Fruit fly (Drosophila melanogaster) whole organism, embryonic: ENCODE data around the gene Mettl4.

Experiments
- ATbp ChIP-seq: fragments of 200-800 bp; sonication (Bioruptor generic); optimal IDR thresholded peaks from 2 replicates; lab custom pipeline; 2017; ENCODE audit warnings: missing biosample characterization, mild to moderate bottlenecking, missing genetic modification characterization, missing genetic modification reagents
- Aef1 ChIP-seq: fragments of 200-800 bp; sonication (Bioruptor generic); IDR thresholded peaks from 3 replicates; pipeline ENCODE4 v1.3.6; 2022; ENCODE audit warnings: missing biosample characterization, missing genetic modification characterization
- Bdp1 ChIP-seq: fragments of 200-800 bp; sonication (Bioruptor generic); optimal IDR thresholded peaks from 3 replicates; lab custom pipeline; 2016; ENCODE audit warnings: missing biosample characterization, missing genetic modification characterization
- Blimp-1 ChIP-seq: fragments of 200-800 bp; sonication (Bioruptor generic); optimal IDR thresholded peaks from 3 replicates; lab custom pipeline; 2018; ENCODE audit warnings: missing biosample characterization, missing genetic modification characterization, mild to moderate bottlenecking, moderate library complexity, missing genetic modification reagents
- CG12299 ChIP-seq: fragments of 200-800 bp; sonication (Bioruptor generic); optimal IDR thresholded peaks from 2 replicates; lab custom pipeline; 2018; ENCODE audit warnings: missing biosample characterization, mild to moderate bottlenecking, missing genetic modification characterization
- CG1233 ChIP-seq: fragments of 200-800 bp; sonication (Bioruptor generic); optimal IDR thresholded peaks from 4 replicates; lab custom pipeline; 2018; ENCODE audit warnings: missing biosample characterization, mild to moderate bottlenecking, missing genetic modification characterization
- CG14710 ChIP-seq: fragments of 200-800 bp; sonication (Bioruptor generic); optimal IDR thresholded peaks from 3 replicates; lab custom pipeline; 2019; ENCODE audit warnings: missing biosample characterization, mild to moderate bottlenecking, missing genetic modification characterization, moderate library complexity
- CG14860 ChIP-seq: fragments of 200-800 bp; sonication (Bioruptor generic); IDR thresholded peaks from 3 replicates; pipeline ENCODE4 v1.3.6; 2022; ENCODE audit warnings: missing biosample characterization, missing genetic modification characterization; ENCODE audit not compliant: partially characterized antibody
- CG15601 ChIP-seq: fragments of 200-800 bp; sonication (Bioruptor generic); optimal IDR thresholded peaks from 3 replicates; lab custom pipeline; 2019; ENCODE audit warnings: missing biosample characterization, mild to moderate bottlenecking, missing genetic modification characterization, moderate library complexity
- CG16863 ChIP-seq: fragments of 200-800 bp; sonication (Bioruptor generic); optimal IDR thresholded peaks from 3 replicates; lab custom pipeline; 2016; ENCODE audit warnings: missing biosample characterization, missing genetic modification characterization
- CG2678 ChIP-seq: fragments of 200-800 bp; sonication (Bioruptor generic); optimal IDR thresholded peaks from 3 replicates; lab custom pipeline; 2019; ENCODE audit warnings: missing biosample characterization, mild to moderate bottlenecking, missing genetic modification characterization, moderate library complexity
- CG32767 ChIP-seq: fragments of 200-800 bp; sonication (Bioruptor generic); IDR thresholded peaks from 2 replicates; pipeline ENCODE4 v1.3.6; 2022; ENCODE audit warnings: missing biosample characterization, missing genetic modification characterization
- CG33557 ChIP-seq: fragments of 200-800 bp; sonication (Bioruptor generic); optimal IDR thresholded peaks from 2 replicates; lab custom pipeline; 2019; ENCODE audit warnings: missing biosample characterization, mild to moderate bottlenecking, missing genetic modification characterization, moderate library complexity
- CG34376 ChIP-seq: fragments of 200-800 bp; sonication (Bioruptor generic); optimal IDR thresholded peaks from 2 replicates; lab custom pipeline; 2018; ENCODE audit warnings: missing biosample characterization, mild to moderate bottlenecking, missing genetic modification characterization
- CG42726 ChIP-seq: fragments of 200-800 bp; sonication (Bioruptor generic); IDR thresholded peaks from 2 replicates; pipeline ENCODE4 v1.3.6; 2022; ENCODE audit warnings: missing biosample characterization, missing genetic modification characterization; ENCODE audit not compliant: partially characterized antibody
- CG4328 ChIP-seq: fragments of 200-800 bp; sonication (Bioruptor generic); optimal IDR thresholded peaks from 3 replicates; lab custom pipeline; 2017; ENCODE audit warnings: missing biosample characterization, missing genetic modification reagents, missing genetic modification characterization
- CG6254 ChIP-seq: fragments of 200-800 bp; sonication (Bioruptor generic); optimal IDR thresholded peaks from 3 replicates; lab custom pipeline; 2017; ENCODE audit warnings: mild to moderate bottlenecking, missing biosample characterization, missing genetic modification reagents, missing genetic modification characterization
- CG6272 ChIP-seq: fragments of 200-800 bp; sonication (Bioruptor generic); IDR thresholded peaks from 2 replicates; pipeline ENCODE4 v1.3.6; 2022; ENCODE audit warnings: missing biosample characterization, missing genetic modification characterization
- Chrac-16 ChIP-seq: fragments of 200-800 bp; sonication (Bioruptor generic); optimal IDR thresholded peaks from 3 replicates; lab custom pipeline; 2016; ENCODE audit warnings: missing biosample characterization, missing genetic modification characterization
- Doc3 ChIP-seq: fragments of 200-800 bp; sonication (Bioruptor generic); IDR thresholded peaks from 3 replicates; pipeline ENCODE4 v1.3.6; 2022; ENCODE audit warnings: missing biosample characterization, missing genetic modification characterization; ENCODE audit not compliant: partially characterized antibody
- Eip74EF ChIP-seq, 2 experiments: fragments of 200-800 bp in 1 of 2; fragments of >200 bp in 1 of 2; sonication (Bioruptor generic) in 1 of 2; optimal IDR thresholded peaks; 2 replicates each; lab custom pipeline; 2017 to 2019; ENCODE audit warnings: missing biosample characterization in 2 of 2, missing genetic modification characterization in 2 of 2, mild to moderate bottlenecking in 1 of 2, moderate library complexity in 1 of 2
- Ets97D ChIP-seq: fragments of 200-800 bp; sonication (Bioruptor generic); optimal IDR thresholded peaks from 3 replicates; lab custom pipeline; 2016; ENCODE audit warnings: missing biosample characterization, missing genetic modification characterization
- Fer1 ChIP-seq: fragments of 200-800 bp; sonication (Bioruptor generic); optimal IDR thresholded peaks from 2 replicates; lab custom pipeline; 2017; ENCODE audit warnings: missing biosample characterization, mild to moderate bottlenecking, missing genetic modification characterization
- HLH54F ChIP-seq: fragments of 200-800 bp; sonication (Bioruptor generic); optimal IDR thresholded peaks from 3 replicates; lab custom pipeline; 2016; ENCODE audit warnings: missing biosample characterization, missing genetic modification characterization
- HmgZ ChIP-seq: fragments of 200-800 bp; sonication (Bioruptor generic); optimal IDR thresholded peaks from 2 replicates; lab custom pipeline; 2018; ENCODE audit warnings: missing biosample characterization, mild to moderate bottlenecking, missing genetic modification characterization
- Nf-YB ChIP-seq: fragments of 200-800 bp; sonication (Bioruptor generic); optimal IDR thresholded peaks from 3 replicates; lab custom pipeline; 2019; ENCODE audit warnings: missing biosample characterization, mild to moderate bottlenecking, missing genetic modification characterization, moderate library complexity
- NfI ChIP-seq: fragments of 200-800 bp; sonication (Bioruptor generic); optimal IDR thresholded peaks from 3 replicates; lab custom pipeline; 2018; ENCODE audit warnings: missing biosample characterization, mild to moderate bottlenecking, missing genetic modification characterization, moderate library complexity
- Sox100B ChIP-seq: fragments of 200-800 bp; sonication (Bioruptor generic); optimal IDR thresholded peaks from 3 replicates; lab custom pipeline; 2018; ENCODE audit warnings: missing biosample characterization, mild to moderate bottlenecking, missing genetic modification characterization
- Stat92E ChIP-seq, 3 experiments: fragments of >200 bp in 2 of 3; fragments of 200-800 bp in 1 of 3; sonication (Bioruptor generic) in 1 of 3; optimal IDR thresholded peaks; 2 replicates each; lab custom pipeline; 2017 to 2019; ENCODE audit warnings: missing biosample characterization in 3 of 3, missing genetic modification characterization in 3 of 3, mild to moderate bottlenecking in 1 of 3, moderate library complexity in 1 of 3
- Trl ChIP-seq, 3 experiments: fragments of >200 bp in 2 of 3; fragments of 200-800 bp in 1 of 3; sonication (Bioruptor generic) in 1 of 3; optimal IDR thresholded peaks; 2 replicates in 1 of 3; 3 replicates in 2 of 3; lab custom pipeline; 2016 to 2017; ENCODE audit warnings: missing biosample characterization in 1 of 3, missing genetic modification characterization in 1 of 3
- Xrp1 ChIP-seq: fragments of 200-800 bp; sonication (Bioruptor generic); IDR thresholded peaks from 2 replicates; pipeline ENCODE4 v1.3.6; 2022; ENCODE audit warnings: missing biosample characterization, missing genetic modification characterization
- YL-1 ChIP-seq: fragments of 200-800 bp; sonication (Bioruptor generic); optimal IDR thresholded peaks from 3 replicates; lab custom pipeline; 2017; ENCODE audit warnings: missing biosample characterization, mild to moderate bottlenecking, missing genetic modification characterization
- abd-A ChIP-seq: fragments of 200-800 bp; sonication (Bioruptor generic); optimal IDR thresholded peaks from 3 replicates; lab custom pipeline; 2019; ENCODE audit warnings: missing biosample characterization, mild to moderate bottlenecking, missing genetic modification characterization, moderate library complexity
- amos ChIP-seq: fragments of 200-800 bp; sonication (Bioruptor generic); IDR thresholded peaks from 2 replicates; pipeline ENCODE4 v1.3.6; 2022; ENCODE audit warnings: missing biosample characterization, missing genetic modification characterization; ENCODE audit not compliant: partially characterized antibody
- ara ChIP-seq: fragments of 200-800 bp; sonication (Bioruptor generic); IDR thresholded peaks from 2 replicates; pipeline ENCODE4 v1.3.6; 2022; ENCODE audit warnings: missing biosample characterization, missing genetic modification characterization
- br ChIP-seq: fragments of >200 bp; optimal IDR thresholded peaks from 2 replicates; lab custom pipeline; 2017
- dan ChIP-seq: fragments of 200-800 bp; sonication (Bioruptor generic); IDR thresholded peaks from 2 replicates; pipeline ENCODE4 v1.3.6; 2022; ENCODE audit warnings: missing biosample characterization, missing genetic modification characterization
- fd3F ChIP-seq: fragments of 200-800 bp; sonication (Bioruptor generic); optimal IDR thresholded peaks from 2 replicates; lab custom pipeline; 2018; ENCODE audit warnings: missing biosample characterization, mild to moderate bottlenecking, missing genetic modification characterization, moderate library complexity
- fd64A ChIP-seq: fragments of 200-800 bp; sonication (Bioruptor generic); optimal IDR thresholded peaks from 3 replicates; lab custom pipeline; 2018; ENCODE audit warnings: missing biosample characterization, mild to moderate bottlenecking, missing genetic modification characterization
- kni ChIP-seq: fragments of 200-800 bp; sonication (Bioruptor generic); optimal IDR thresholded peaks from 3 replicates; lab custom pipeline; 2017; ENCODE audit warnings: mild to moderate bottlenecking, missing biosample characterization, missing genetic modification reagents, missing genetic modification characterization
- maf-S ChIP-seq: fragments of 200-800 bp; sonication (Bioruptor generic); optimal IDR thresholded peaks from 2 replicates; lab custom pipeline; 2016; ENCODE audit warnings: missing biosample characterization, missing genetic modification characterization
- mirr ChIP-seq: fragments of 200-800 bp; sonication (Bioruptor generic); optimal IDR thresholded peaks from 3 replicates; lab custom pipeline; 2018; ENCODE audit warnings: missing biosample characterization, mild to moderate bottlenecking, missing genetic modification characterization
- nerfin-1 ChIP-seq: fragments of 200-800 bp; sonication (Bioruptor generic); optimal IDR thresholded peaks from 3 replicates; lab custom pipeline; 2019; ENCODE audit warnings: missing biosample characterization, mild to moderate bottlenecking, missing genetic modification characterization, moderate library complexity
- pfk ChIP-seq: fragments of 200-800 bp; sonication (Bioruptor generic); optimal IDR thresholded peaks from 2 replicates; lab custom pipeline; 2018; ENCODE audit warnings: missing biosample characterization, mild to moderate bottlenecking, missing genetic modification characterization, moderate library complexity
- schlank ChIP-seq: fragments of 200-800 bp; sonication (Bioruptor generic); optimal IDR thresholded peaks from 2 replicates; lab custom pipeline; 2018; ENCODE audit warnings: missing biosample characterization, mild to moderate bottlenecking, missing genetic modification characterization
- sob ChIP-seq: fragments of 200-800 bp; sonication (Bioruptor generic); IDR thresholded peaks from 2 replicates; pipeline ENCODE4 v1.3.6; 2022; ENCODE audit warnings: missing biosample characterization, missing genetic modification characterization
- sug ChIP-seq: fragments of 200-800 bp; optimal IDR thresholded peaks from 2 replicates; lab custom pipeline; 2019; ENCODE audit warnings: missing biosample characterization, mild to moderate bottlenecking, missing genetic modification characterization, moderate library complexity
- unc-4 ChIP-seq: fragments of 200-800 bp; sonication (Bioruptor generic); IDR thresholded peaks from 2 replicates; pipeline ENCODE4 v1.3.6; 2022; ENCODE audit warnings: missing biosample characterization, missing genetic modification characterization; ENCODE audit not compliant: partially characterized antibody
- vnd ChIP-seq: fragments of 200-800 bp; sonication (Bioruptor generic); IDR thresholded peaks from 3 replicates; pipeline ENCODE4 v1.3.6; 2022; ENCODE audit warnings: missing biosample characterization, missing genetic modification characterization; ENCODE audit not compliant: partially characterized antibody

The Mettl4 gene

DNA sequence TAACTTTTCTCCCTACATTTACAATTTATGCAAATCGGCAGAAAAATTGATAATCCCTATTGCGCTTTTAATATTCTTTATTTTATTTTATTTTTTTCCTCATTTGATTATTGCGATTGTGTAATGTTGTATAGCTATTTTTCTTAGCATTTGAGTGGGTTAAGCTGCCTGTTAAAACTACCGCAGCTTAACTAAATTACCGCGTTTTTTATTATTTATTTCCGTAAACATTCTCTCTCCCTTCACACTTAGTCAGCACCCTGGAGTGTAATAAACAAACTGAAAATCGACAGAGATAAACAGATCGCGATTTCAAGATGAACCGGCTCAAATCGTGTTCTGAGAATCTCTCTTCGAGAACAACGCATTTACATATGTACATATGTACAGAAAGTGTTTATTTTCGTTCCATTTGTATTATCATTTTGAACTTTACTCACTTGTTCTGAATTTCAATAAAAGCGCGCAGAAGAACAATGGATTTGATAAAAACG, 4.1 kb upstream of the Mettl4 start:
- peak; percentile 40 for TF ChIP-seq CG12299 (tag; lab: Kevin White, UChicago)
- TF ChIP-seq schlank (tag; lab: Kevin White, UChicago): peak; percentile 3
- TF ChIP-seq dan (GFP tag; lab: Robert Waterston, UW): no peak
- TF ChIP-seq CG4328 (GFP tag; lab: Kevin White, UChicago): peak; percentile 39
- TF ChIP-seq Stat92E (GFP tag; optimal IDR thresholded peaks at IDR 0.05; lab: Kevin White, UChicago): peak in 1 of 3 experiments; percentile 66
- TF ChIP-seq CG34376 (GFP tag; lab: Kevin White, UChicago): peak; percentile 33
- peak; percentile 12 for TF ChIP-seq nerfin-1
- TF ChIP-seq br (lab: Kevin White, UChicago): no peak
- TF ChIP-seq Eip74EF (GFP tag; optimal IDR thresholded peaks at IDR 0.05; lab: Kevin White, UChicago): peak in 1 of 2 experiments; percentile 75
- peak; percentile 9 for TF ChIP-seq NfI
- peak; percentile 16 for TF ChIP-seq Sox100B (GFP tag; lab: Kevin White, UChicago)
- TF ChIP-seq CG2678 (tag; lab: Kevin White, UChicago): peak; percentile 40
- peak; percentile 4 for TF ChIP-seq ATbp (GFP tag; lab: Kevin White, UChicago)
- TF ChIP-seq amos (GFP tag; lab: Robert Waterston, UW): peak; percentile 11; the same call in 1 of the 2 replicates
- TF ChIP-seq CG1233: peak; percentile 27
- no peak for TF ChIP-seq Doc3 (GFP tag; lab: Robert Waterston, UW)
- TF ChIP-seq CG33557 (GFP tag; lab: Kevin White, UChicago): peak; percentile 49
- TF ChIP-seq sug: peak; percentile 32
- peak; percentile 47 for TF ChIP-seq mirr (GFP tag; lab: Kevin White, UChicago)
- peak; percentile 42; the same call in 1 of the 2 replicates for TF ChIP-seq ara
- no peak for TF ChIP-seq Nf-YB
- TF ChIP-seq fd3F (GFP tag; lab: Kevin White, UChicago): peak; percentile 17
- TF ChIP-seq Blimp-1 (GFP tag; lab: Kevin White, UChicago): peak; percentile 19
- TF ChIP-seq CG15601 (tag; lab: Kevin White, UChicago): peak; percentile 15
- no peak for TF ChIP-seq CG6272 (GFP tag; lab: Robert Waterston, UW)
- TF ChIP-seq Xrp1 (GFP tag; lab: Robert Waterston, UW): peak; percentile 25; the same call in 1 of the 2 replicates
- no peak for TF ChIP-seq CG6254 (GFP tag; lab: Kevin White, UChicago)
- TF ChIP-seq YL-1: peak; percentile 21
- TF ChIP-seq HmgZ (tag; lab: Kevin White, UChicago): peak; percentile 21
- TF ChIP-seq maf-S: no peak
- no peak for TF ChIP-seq CG16863 (GFP tag; lab: Kevin White, UChicago)
- TF ChIP-seq fd64A (GFP tag; lab: Kevin White, UChicago): peak; percentile 15
- TF ChIP-seq kni (GFP tag; lab: Kevin White, UChicago): peak; percentile 63
- TF ChIP-seq Trl (optimal IDR thresholded peaks at IDR 0.05; lab: Kevin White, UChicago): peak in 1 of 2 experiments; percentile 3
- TF ChIP-seq Trl (GFP tag; optimal IDR thresholded peaks at IDR 0.05; lab: Kevin White, UChicago): no peak
- TF ChIP-seq pfk (GFP tag; lab: Kevin White, UChicago): peak; percentile 20
- no peak for TF ChIP-seq abd-A (tag; lab: Kevin White, UChicago)

DNA sequence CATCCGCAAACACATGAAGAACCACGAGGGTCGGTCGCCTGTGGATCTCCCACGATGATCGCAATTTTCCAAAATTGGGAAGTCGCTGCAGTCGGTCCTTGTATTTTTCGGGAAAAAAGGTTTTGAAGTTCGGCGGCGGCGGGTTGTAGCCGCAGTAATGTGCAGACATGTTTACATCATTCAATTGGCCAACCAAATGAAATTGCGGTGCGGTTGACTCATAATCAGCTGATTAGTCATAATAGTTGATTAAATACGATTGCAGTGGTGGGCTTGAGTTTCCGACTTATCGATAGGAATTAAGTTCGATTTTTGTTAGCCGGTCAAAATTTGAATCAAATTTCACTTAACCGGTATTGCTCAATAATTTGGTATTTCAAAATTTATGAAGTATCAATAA, 1.1 kb upstream of the Mettl4 start, which contains the start of gene CG14907:
Gene CG14907 (minus strand): TSS at position 229 of the 400 bp plus-strand sequence.
- no peak for TF ChIP-seq Chrac-16 (GFP tag; lab: Kevin White, UChicago)
- TF ChIP-seq sob: no peak
- peak; percentile 4 for TF ChIP-seq CG14710 (tag; lab: Kevin White, UChicago)
- peak; percentile 34; the same call in 1 of the 3 replicates for TF ChIP-seq vnd (GFP tag; lab: Robert Waterston, UW)
- TF ChIP-seq HLH54F: no peak
- no peak for TF ChIP-seq CG32767
- no peak for TF ChIP-seq CG33557 (GFP tag; lab: Kevin White, UChicago)
- TF ChIP-seq CG14860: peak; percentile 20; the same call in 1 of the 3 replicates
- no peak for TF ChIP-seq Bdp1 (GFP tag; lab: Kevin White, UChicago)
- peak; percentile 46 for TF ChIP-seq Fer1 (GFP tag; lab: Kevin White, UChicago)
- TF ChIP-seq Aef1 (GFP tag; lab: Robert Waterston, UW): no peak
- TF ChIP-seq Ets97D (GFP tag; lab: Kevin White, UChicago): peak; percentile 18
- 0 out of 2 replicates have a peak, but pooled peaks have one; percentile 5 for TF ChIP-seq CG42726 (GFP tag; lab: Robert Waterston, UW)
- peak; percentile 70 for TF ChIP-seq unc-4 (GFP tag; lab: Robert Waterston, UW)
